In the genomic region with DNA sequence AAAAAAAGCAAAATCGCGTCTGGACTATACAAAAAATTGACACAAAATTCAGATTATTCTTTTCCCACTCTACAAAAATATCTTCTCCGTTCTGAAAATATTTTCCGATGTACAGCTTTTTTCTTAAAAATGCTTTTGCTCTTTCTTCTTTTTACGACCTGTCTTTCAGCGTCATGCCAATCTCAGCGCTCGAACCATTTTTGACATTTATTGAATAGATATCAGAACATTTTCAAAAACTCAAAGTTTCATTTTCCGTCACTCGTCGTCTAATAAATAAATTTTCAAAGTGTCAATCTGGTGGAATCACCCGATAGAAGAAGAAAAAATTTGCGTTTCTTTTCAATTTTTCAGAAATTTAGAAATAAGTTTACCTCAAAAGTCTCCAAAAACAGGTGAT, we compare ENCODE assay signal across 3 worm cellular contexts.
TF ChIP-seq lines count a peak whose summit lies in the region.

No protein-coding gene starts in this region.

TF ChIP-seq in whole organism, L3 larva, 47 proteins besides CTCF, POLR2A, EP300 and RAD21:
- TF ChIP-seq fkh-2 (tag; optimal IDR thresholded peaks at IDR 0.05; lab: Kevin White, UChicago) = no peak
- TF ChIP-seq elt-2 (tag; optimal IDR thresholded peaks at IDR 0.05; lab: Kevin White, UChicago) = peak; percentile 49

TF ChIP-seq in whole organism, L4 larva, 104 proteins besides CTCF, POLR2A, EP300 and RAD21:
- TF ChIP-seq dmd-6 (GFP tag; IDR thresholded peaks at IDR 0.05; lab: Robert Waterston, UW) = peak; percentile 91
- TF ChIP-seq dve-1 (tag; optimal IDR thresholded peaks at IDR 0.05; lab: Kevin White, UChicago; ENCODE audit: insufficient read depth) = peak; percentile 78
- peak in 1 of 2 experiments; percentile 3 for TF ChIP-seq lsy-2 (tag; optimal IDR thresholded peaks at IDR 0.05; lab: Kevin White, UChicago)
- TF ChIP-seq T20F7.1 (GFP tag; optimal IDR thresholded peaks at IDR 0.05; lab: Kevin White, UChicago) = peak; percentile 8
- peak; percentile 42 for TF ChIP-seq aha-1 (tag; lab: Kevin White, UChicago)
- peak; percentile 48; the same call in 1 of the 2 replicates for TF ChIP-seq mdt-29 (GFP tag; IDR thresholded peaks at IDR 0.05; lab: Robert Waterston, UW)
- TF ChIP-seq daf-16 (GFP tag; optimal IDR thresholded peaks at IDR 0.05; lab: Kevin White, UChicago) = no peak
- TF ChIP-seq daf-16 (tag; optimal IDR thresholded peaks at IDR 0.05; lab: Kevin White, UChicago) = peak; percentile 46
- peak; percentile 16 for TF ChIP-seq hlh-11 (tag; optimal IDR thresholded peaks at IDR 0.05; lab: Kevin White, UChicago)
- TF ChIP-seq unc-62 (GFP tag; optimal IDR thresholded peaks at IDR 0.05 in 1 of 2; lab: Kevin White, UChicago) = peak in 1 of 2 experiments; percentile 82
- no peak for TF ChIP-seq unc-62 (tag; optimal IDR thresholded peaks at IDR 0.05; lab: Kevin White, UChicago)
- TF ChIP-seq lin-39 (tag; optimal IDR thresholded peaks at IDR 0.05; lab: Kevin White, UChicago) = no peak
- peak; percentile 89 for TF ChIP-seq php-3 (GFP tag; IDR thresholded peaks at IDR 0.05; lab: Robert Waterston, UW)
- no peak for TF ChIP-seq mxl-3 (GFP tag; optimal IDR thresholded peaks at IDR 0.05; lab: Kevin White, UChicago)
- TF ChIP-seq snpc-4 (tag; optimal IDR thresholded peaks at IDR 0.05; lab: Kevin White, UChicago) = no peak
- TF ChIP-seq tra-1 (GFP tag; IDR thresholded peaks at IDR 0.05; lab: Robert Waterston, UW) = peak; percentile 62
- peak; percentile 29; the same call in 1 of the 2 replicates for TF ChIP-seq pha-4 (GFP tag; IDR thresholded peaks at IDR 0.05; lab: Robert Waterston, UW)
- TF ChIP-seq pha-4 (tag; optimal IDR thresholded peaks at IDR 0.05; lab: Kevin White, UChicago) = no peak
- no peak for TF ChIP-seq mes-2 (tag; optimal IDR thresholded peaks at IDR 0.05; lab: Kevin White, UChicago; ENCODE audit: poor library complexity, severe bottlenecking)

TF ChIP-seq in whole organism, young adult, 124 proteins besides CTCF, POLR2A, EP300 and RAD21:
- TF ChIP-seq F23B12.7 (tag; optimal IDR thresholded peaks at IDR 0.05; lab: Kevin White, UChicago; ENCODE audit: insufficient read depth) (no peak), tbp1 (GFP tag; optimal IDR thresholded peaks at IDR 0.05; lab: Kevin White, UChicago) (peak; percentile 33), tlf-1 (GFP tag; optimal IDR thresholded peaks at IDR 0.05; lab: Kevin White, UChicago) (peak; percentile 41), F49E8.2 (tag; optimal IDR thresholded peaks at IDR 0.05; lab: Kevin White, UChicago; ENCODE audit: insufficient read depth) (no peak), ztf-28 (GFP tag; IDR thresholded peaks at IDR 0.05; lab: Robert Waterston, UW) (no peak), nhr-27 (tag; optimal IDR thresholded peaks at IDR 0.05; lab: Kevin White, UChicago) (no peak), F52B5.7 (tag; optimal IDR thresholded peaks at IDR 0.05; lab: Kevin White, UChicago) (no peak), sea-2 (GFP tag; IDR thresholded peaks at IDR 0.05; lab: Robert Waterston, UW) (no peak), sptf-2 (GFP tag; optimal IDR thresholded peaks at IDR 0.05; lab: Kevin White, UChicago) (no peak), let-526 (GFP tag; IDR thresholded peaks at IDR 0.05; lab: Robert Waterston, UW) (0 out of 2 replicates have a peak, but pooled peaks have one; percentile 17), Y53F4B.3 (GFP tag; IDR thresholded peaks at IDR 0.05; lab: Robert Waterston, UW) (no peak), bed-1 (GFP tag; IDR thresholded peaks at IDR 0.05; lab: Robert Waterston, UW) (no peak), nhr-80 (tag; optimal IDR thresholded peaks at IDR 0.05; lab: Kevin White, UChicago) (peak; percentile 63), gei-17 (GFP tag; optimal IDR thresholded peaks at IDR 0.05; lab: Kevin White, UChicago) (no peak), dox-1 (GFP tag; IDR thresholded peaks at IDR 0.05; lab: Robert Waterston, UW) (no peak), hsf-1 (GFP tag; IDR thresholded peaks at IDR 0.05; lab: Robert Waterston, UW) (no peak), attf-5 (GFP tag; optimal IDR thresholded peaks at IDR 0.05; lab: Kevin White, UChicago) (no peak), ama-1 (optimal IDR thresholded peaks at IDR 0.05; lab: Kevin White, UChicago) (no peak), ama-1 (GFP tag; optimal IDR thresholded peaks at IDR 0.05; lab: Kevin White, UChicago) (no peak), B0019.2 (GFP tag; conservative IDR thresholded peaks at IDR 0.05; lab: Robert Waterston, UW) (no peak), C17E4.6 (GFP tag; IDR thresholded peaks at IDR 0.05; lab: Robert Waterston, UW) (no peak), ZK185.1 (tag; optimal IDR thresholded peaks at IDR 0.05; lab: Kevin White, UChicago; ENCODE audit: poor library complexity, severe bottlenecking) (no peak), madf-10 (tag; optimal IDR thresholded peaks at IDR 0.05; lab: Kevin White, UChicago) (peak; percentile 2), repo-1 (tag; optimal IDR thresholded peaks at IDR 0.05; lab: Kevin White, UChicago) (no peak), lin-54 (GFP tag; optimal IDR thresholded peaks at IDR 0.05; lab: Kevin White, UChicago) (peak; percentile 6), Y95B8A.8 (GFP tag; IDR thresholded peaks at IDR 0.05; lab: Robert Waterston, UW) (no peak), atf-7 (tag; optimal IDR thresholded peaks at IDR 0.05; lab: Kevin White, UChicago) (peak; percentile 22), pbrm-1 (GFP tag; IDR thresholded peaks at IDR 0.05; lab: Robert Waterston, UW) (no peak), F57C9.4 (tag; optimal IDR thresholded peaks at IDR 0.05; lab: Kevin White, UChicago) (no peak), ztf-22 (GFP tag; optimal IDR thresholded peaks at IDR 0.05; lab: Kevin White, UChicago) (peak; percentile 2), unc-62 (GFP tag; optimal IDR thresholded peaks at IDR 0.05; lab: Kevin White, UChicago) (peak; percentile 97), mxl-1 (tag; optimal IDR thresholded peaks at IDR 0.05; lab: Kevin White, UChicago) (no peak), let-607 (tag; optimal IDR thresholded peaks at IDR 0.05; lab: Kevin White, UChicago) (peak; percentile 78 to 88), Y56A3A.18 (GFP tag; IDR thresholded peaks at IDR 0.05; lab: Robert Waterston, UW) (no peak), Y53G8AR.9 (GFP tag; conservative IDR thresholded peaks at IDR 0.05; lab: Robert Waterston, UW) (no peak), nfyb-1 (GFP tag; IDR thresholded peaks at IDR 0.05; lab: Robert Waterston, UW) (peak; percentile 28; the same call in 1 of the 2 replicates), ceh-100 (GFP tag; IDR thresholded peaks at IDR 0.05; lab: Robert Waterston, UW) (no peak), efl-1 (GFP tag; optimal IDR thresholded peaks at IDR 0.05; lab: Kevin White, UChicago) (no peak), F55B11.4 (tag; optimal IDR thresholded peaks at IDR 0.05; lab: Kevin White, UChicago; ENCODE audit: borderline replicate concordance, insufficient read depth) (no peak), rpc-1 (optimal IDR thresholded peaks at IDR 0.05; lab: Kevin White, UChicago) (no peak), rpc-1 (tag; optimal IDR thresholded peaks at IDR 0.05; lab: Kevin White, UChicago) (no peak), madf-3 (GFP tag; IDR thresholded peaks at IDR 0.05; lab: Robert Waterston, UW) (no peak), ceh-91 (GFP tag; IDR thresholded peaks at IDR 0.05; lab: Robert Waterston, UW) (no peak), nhr-120 (GFP tag; IDR thresholded peaks at IDR 0.05; lab: Robert Waterston, UW) (no peak), K12H6.12 (tag; optimal IDR thresholded peaks at IDR 0.05; lab: Kevin White, UChicago) (no peak), mcd-1 (GFP tag; IDR thresholded peaks at IDR 0.05; lab: Robert Waterston, UW) (no peak), ets-4 (GFP tag; optimal IDR thresholded peaks at IDR 0.05; lab: Kevin White, UChicago) (no peak), Y79H2A.3 (GFP tag; conservative IDR thresholded peaks at IDR 0.05; lab: Robert Waterston, UW) (no peak), ztf-18 (tag; optimal IDR thresholded peaks at IDR 0.05; lab: Kevin White, UChicago) (no peak), cebp-2 (GFP tag; IDR thresholded peaks at IDR 0.05; lab: Robert Waterston, UW) (no peak), F33H1.4 (GFP tag; IDR thresholded peaks at IDR 0.05; lab: Robert Waterston, UW) (no peak)
